Worm (Caenorhabditis elegans) whole organism, L3 larva: ENCODE measurements around the gene col-107.

Source experiments
- ceh-16 ChIP-seq: sonication (generic microtip); optimal IDR thresholded peaks from 2 replicates; lab custom pipeline; 2017; ENCODE audit warnings: missing biosample characterization, missing genetic modification characterization
- ceh-28 ChIP-seq: fragments of 150-350 bp; optimal IDR thresholded peaks from 2 replicates; lab custom pipeline; 2014; ENCODE audit warnings: missing biosample characterization, missing genetic modification reagents, missing genetic modification characterization
- ceh-9 ChIP-seq: sonication (generic microtip); optimal IDR thresholded peaks from 2 replicates; lab custom pipeline; 2018; ENCODE audit warnings: missing biosample characterization, missing genetic modification characterization
- daf-12 ChIP-seq: fragments of 150-350 bp; optimal IDR thresholded peaks from 2 replicates; lab custom pipeline; 2014; ENCODE audit warnings: missing biosample characterization, missing genetic modification reagents, missing genetic modification characterization
- egl-27 ChIP-seq: sonication (generic microtip); optimal IDR thresholded peaks from 4 replicates; lab custom pipeline; 2017; ENCODE audit warnings: missing biosample characterization, missing genetic modification reagents, missing genetic modification characterization
- fkh-2 ChIP-seq: fragments of 150-350 bp; optimal IDR thresholded peaks from 2 replicates; lab custom pipeline; 2014; ENCODE audit warnings: missing biosample characterization, missing genetic modification reagents, missing genetic modification characterization
- fos-1 ChIP-seq: fragments of 150-350 bp; optimal IDR thresholded peaks from 2 replicates; lab custom pipeline; 2014; ENCODE audit warnings: missing biosample characterization, missing genetic modification characterization
- jun-1 ChIP-seq: fragments of 150-350 bp; optimal IDR thresholded peaks from 2 replicates; lab custom pipeline; 2014; ENCODE audit warnings: missing biosample characterization, missing genetic modification reagents, missing genetic modification characterization
- lin-39 ChIP-seq: fragments of 150-350 bp; optimal IDR thresholded peaks from 2 replicates; lab custom pipeline; 2018; ENCODE audit warnings: missing biosample characterization, missing genetic modification reagents, missing genetic modification characterization
- mdl-1 ChIP-seq: fragments of 150-350 bp; optimal IDR thresholded peaks from 2 replicates; lab custom pipeline; 2014; ENCODE audit warnings: missing biosample characterization, missing genetic modification characterization
- nhr-11 ChIP-seq: fragments of 150-350 bp; optimal IDR thresholded peaks from 2 replicates; lab custom pipeline; 2014; ENCODE audit warnings: missing biosample characterization, missing genetic modification characterization
- nhr-12 ChIP-seq: fragments of 150-350 bp; optimal IDR thresholded peaks from 2 replicates; lab custom pipeline; 2014; ENCODE audit warnings: missing biosample characterization, missing genetic modification characterization
- nhr-25 ChIP-seq: sonication (generic microtip); optimal IDR thresholded peaks from 2 replicates; lab custom pipeline; 2017; ENCODE audit warnings: missing biosample characterization, missing genetic modification characterization
- nhr-43 ChIP-seq: sonication (generic microtip); optimal IDR thresholded peaks from 2 replicates; lab custom pipeline; 2016; ENCODE audit warnings: mild to moderate bottlenecking, missing genetic modification characterization, missing compliant biosample characterization; ENCODE audit not compliant: poor library complexity, severe bottlenecking
- nhr-76 ChIP-seq: fragments of 150-350 bp; sonication (generic microtip); optimal IDR thresholded peaks from 5 replicates; lab custom pipeline; 2014; ENCODE audit warnings: missing biosample characterization, missing genetic modification characterization
- pha-4 ChIP-seq: fragments of 150-350 bp; optimal IDR thresholded peaks from 2 replicates; lab custom pipeline; 2014; ENCODE audit warnings: missing biosample characterization, missing genetic modification reagents, missing genetic modification characterization
- pqm-1 ChIP-seq: fragments of 150-350 bp; optimal IDR thresholded peaks from 2 replicates; lab custom pipeline; 2017; ENCODE audit warnings: missing biosample characterization, missing genetic modification characterization, inconsistent platforms
- tbx-2 ChIP-seq: sonication (generic microtip); optimal IDR thresholded peaks from 2 replicates; lab custom pipeline; 2016; ENCODE audit warnings: mild to moderate bottlenecking, missing genetic modification characterization, missing compliant biosample characterization
- ztf-11 ChIP-seq: fragments of 150-350 bp; optimal IDR thresholded peaks from 2 replicates; lab custom pipeline; 2014; ENCODE audit warnings: missing biosample characterization, missing genetic modification characterization
- ztf-4 ChIP-seq: fragments of 150-350 bp; optimal IDR thresholded peaks from 2 replicates; lab custom pipeline; 2014; ENCODE audit warnings: missing biosample characterization, missing genetic modification characterization

col-107 gene

ce11 chrIV:1595802-1596201 lies 47.3 kb downstream of the col-107 start, which contains the start of gene npp-8 (continued):
- TF ChIP-seq pqm-1 (tag; lab: Kevin White, UChicago) (no peak), lin-39 (peak; percentile 77), fkh-2 (tag; lab: Kevin White, UChicago) (no peak), mdl-1 (tag; lab: Kevin White, UChicago) (no peak), nhr-11 (tag; lab: Kevin White, UChicago) (no peak)

ce11 chrIV:1597018-1597417 lies 48.5 kb downstream of the col-107 start, which contains the start of gene ced-2:
Gene ced-2, plus strand, starts transcription at chrIV:1597318.
- TF ChIP-seq tbx-2 (tag; lab: Kevin White, UChicago), result no peak
- TF ChIP-seq jun-1 (tag; lab: Kevin White, UChicago), result no peak
- no peak for TF ChIP-seq ztf-11 (tag; lab: Kevin White, UChicago)
- no peak for TF ChIP-seq nhr-76 (tag; lab: Kevin White, UChicago)
- TF ChIP-seq egl-27 (tag; lab: Kevin White, UChicago), result no peak
- no peak for TF ChIP-seq daf-12 (tag; lab: Kevin White, UChicago)
- TF ChIP-seq ceh-28 (tag; lab: Kevin White, UChicago), result no peak
- TF ChIP-seq nhr-12 (tag; lab: Kevin White, UChicago), result no peak
- no peak for TF ChIP-seq nhr-43
- no peak for TF ChIP-seq ztf-4 (tag; lab: Kevin White, UChicago)
- no peak for TF ChIP-seq fos-1 (tag; lab: Kevin White, UChicago)
- TF ChIP-seq nhr-25 (tag; lab: Kevin White, UChicago), result no peak
- no peak for TF ChIP-seq ceh-9
- no peak for TF ChIP-seq ceh-16
- no peak for TF ChIP-seq pha-4 (tag; lab: Kevin White, UChicago)
